Fruit fly (Drosophila melanogaster): Measurements from ENCODE around the gene PH4alphaMP.

PH4alphaMP gene

DNA sequence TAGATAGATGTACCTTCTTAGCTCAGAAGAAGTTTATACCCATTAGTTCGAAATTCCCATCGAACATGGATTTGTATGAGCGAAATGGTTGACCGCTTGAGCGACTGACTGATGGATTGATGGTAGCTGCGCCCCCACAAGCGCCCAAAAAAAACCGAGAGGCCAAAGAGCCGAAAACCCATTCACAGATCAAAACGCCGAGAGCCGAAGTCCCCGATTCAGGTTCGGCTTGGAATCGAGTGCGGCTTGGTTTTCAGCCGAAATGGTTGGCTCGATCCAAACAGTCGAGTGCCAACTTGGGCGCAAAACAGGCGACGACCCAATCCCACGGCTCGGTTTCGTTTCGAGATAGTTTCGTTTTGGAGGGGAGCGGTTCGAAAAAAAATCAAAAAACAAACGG, 35.8 kb downstream of the PH4alphaMP start (continued):
- TF ChIP-seq CoRest (tag; optimal IDR thresholded peaks at IDR 0.05) (no peak), ro (GFP tag; IDR thresholded peaks at IDR 0.05) (no peak), CG14710 (tag; optimal IDR thresholded peaks at IDR 0.05) (no peak), CG8281 (tag; optimal IDR thresholded peaks at IDR 0.05) (peak; percentile 92), CG13894 (tag; optimal IDR thresholded peaks at IDR 0.05) (peak; percentile 52), D19B (GFP tag; optimal IDR thresholded peaks at IDR 0.05) (peak; percentile 24), CG2889 (GFP tag; IDR thresholded peaks at IDR 0.05) (no peak), TFAM (GFP tag; optimal IDR thresholded peaks at IDR 0.05) (no peak), pb (GFP tag; optimal IDR thresholded peaks at IDR 0.05) (no peak), CG11085 (GFP tag; IDR thresholded peaks at IDR 0.05) (no peak), cg (GFP tag; optimal IDR thresholded peaks at IDR 0.05) (no peak), CG11247 (GFP tag; IDR thresholded peaks at IDR 0.05) (no peak), CG12769 (tag; optimal IDR thresholded peaks at IDR 0.05) (peak; percentile 58), Rfx (GFP tag; IDR thresholded peaks at IDR 0.05) (0 out of 2 replicates have a peak, but pooled peaks have one; percentile 7)

dm6 chr3R:30459066-30459935, 36.7 kb downstream of the PH4alphaMP start, which contains the start of the genes CG2224 and CDase:
CG2224 (minus strand) TSS chr3R:30459300.
CDase (plus strand) TSS chr3R:30459521.
- no peak for TF ChIP-seq Antp (GFP tag; optimal IDR thresholded peaks at IDR 0.05)
- no peak for TF ChIP-seq CG15479 (GFP tag; optimal IDR thresholded peaks at IDR 0.05)
- TF ChIP-seq Dref (GFP tag; IDR thresholded peaks at IDR 0.05) = peak; percentile 97
- no peak for TF ChIP-seq Xrp1 (GFP tag; IDR thresholded peaks at IDR 0.05)
- TF ChIP-seq sr (GFP tag; IDR thresholded peaks at IDR 0.05) = peak; percentile 77; the same call in 2 of the 3 replicates
- TF ChIP-seq knrl (GFP tag; IDR thresholded peaks at IDR 0.05; ENCODE audit: partially characterized antibody) = peak; percentile 77
- no peak for TF ChIP-seq CG9609 (GFP tag; optimal IDR thresholded peaks at IDR 0.05)
- no peak for TF ChIP-seq al (GFP tag; IDR thresholded peaks at IDR 0.05)
- peak; percentile 90; the same call in 2 of the 3 replicates for TF ChIP-seq Opbp (GFP tag; IDR thresholded peaks at IDR 0.05; ENCODE audit: partially characterized antibody)
- TF ChIP-seq CG15269 (tag; optimal IDR thresholded peaks at IDR 0.05) = no peak
- no peak for TF ChIP-seq CG1024 (GFP tag; IDR thresholded peaks at IDR 0.05)
- peak; percentile 86 for TF ChIP-seq vnd (GFP tag; IDR thresholded peaks at IDR 0.05; ENCODE audit: partially characterized antibody)
- TF ChIP-seq CG2120 (GFP tag; optimal IDR thresholded peaks at IDR 0.05) = no peak
- peak; percentile 72 for TF ChIP-seq inv (GFP tag; IDR thresholded peaks at IDR 0.05; ENCODE audit: partially characterized antibody)
- TF ChIP-seq CG4328 (GFP tag; optimal IDR thresholded peaks at IDR 0.05) = no peak
- TF ChIP-seq slp2 (GFP tag; optimal IDR thresholded peaks at IDR 0.05) = no peak
- peak; percentile 8 for TF ChIP-seq PHDP (tag; optimal IDR thresholded peaks at IDR 0.05)
- TF ChIP-seq bigmax (GFP tag; optimal IDR thresholded peaks at IDR 0.05) = no peak
- TF ChIP-seq odd (GFP tag; optimal IDR thresholded peaks at IDR 0.05) = no peak
- no peak for TF ChIP-seq CG7786 (GFP tag; optimal IDR thresholded peaks at IDR 0.05)
- TF ChIP-seq CG6854 (GFP tag; optimal IDR thresholded peaks at IDR 0.05) = no peak
- no peak for TF ChIP-seq CG11398 (GFP tag; optimal IDR thresholded peaks at IDR 0.05)
- no peak for TF ChIP-seq trem (tag; optimal IDR thresholded peaks at IDR 0.05)
- TF ChIP-seq HLH4C (GFP tag; IDR thresholded peaks at IDR 0.05; ENCODE audit: partially characterized antibody) = peak; percentile 93
- TF ChIP-seq CG6791 (GFP tag; IDR thresholded peaks at IDR 0.05; ENCODE audit: partially characterized antibody) = peak; percentile 92
- no peak for TF ChIP-seq CG10979 (tag; optimal IDR thresholded peaks at IDR 0.05)
- TF ChIP-seq Hr78 (GFP tag; optimal IDR thresholded peaks at IDR 0.05) = no peak
- peak; percentile 89 for TF ChIP-seq MBD-R2 (GFP tag; IDR thresholded peaks at IDR 0.05)
- no peak for TF ChIP-seq CG4820 (GFP tag; optimal IDR thresholded peaks at IDR 0.05)
- peak; percentile 97 for TF ChIP-seq hbn (GFP tag; IDR thresholded peaks at IDR 0.05; ENCODE audit: partially characterized antibody)
- no peak for TF ChIP-seq CG10565 (GFP tag; optimal IDR thresholded peaks at IDR 0.05)
- 0 out of 2 replicates have a peak, but pooled peaks have one; percentile 14 for TF ChIP-seq klu (GFP tag; IDR thresholded peaks at IDR 0.05)
- no peak for TF ChIP-seq CG12744 (GFP tag; optimal IDR thresholded peaks at IDR 0.05)
- TF ChIP-seq CG7556 (GFP tag; optimal IDR thresholded peaks at IDR 0.05) = no peak
